Fruit fly (Drosophila melanogaster): ENCODE results near the gene CG13004.
A peak's percentile ranks its signal among the peaks of the same experiment; 100 is the strongest.

CG13004 gene

DNA sequence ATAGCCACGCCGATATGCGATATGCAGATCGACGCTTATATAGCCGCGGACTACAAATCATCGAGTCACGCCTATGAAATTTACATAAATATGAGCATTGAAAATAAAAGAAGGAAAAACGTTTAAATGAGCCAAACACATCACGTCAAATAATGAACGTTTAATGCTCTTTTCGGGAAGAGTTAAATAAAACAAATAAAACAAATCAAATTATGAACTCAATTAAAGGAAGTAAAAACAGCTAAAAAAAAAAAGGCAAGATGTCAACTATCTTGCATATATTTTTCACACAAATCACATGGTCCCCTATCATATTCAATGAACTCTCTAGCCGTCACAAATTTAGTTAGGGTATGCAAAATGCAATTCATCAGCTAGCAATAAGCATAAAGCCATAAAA, 32.3 kb upstream of the CG13004 start (continued):
- TF ChIP-seq Lhr (GFP tag; optimal IDR thresholded peaks at IDR 0.05) = no peak
- no peak for TF ChIP-seq Hr78 (GFP tag; optimal IDR thresholded peaks at IDR 0.05)
- TF ChIP-seq sisA (GFP tag; IDR thresholded peaks at IDR 0.05) = no peak
- no peak for TF ChIP-seq CTCF (GFP tag; optimal IDR thresholded peaks at IDR 0.05)
- no peak for TF ChIP-seq CG6175 (GFP tag; IDR thresholded peaks at IDR 0.05)
- no peak for TF ChIP-seq CG7372 (GFP tag; IDR thresholded peaks at IDR 0.05)
- peak; percentile 17 for TF ChIP-seq CG18262 (tag; optimal IDR thresholded peaks at IDR 0.05)
- no peak for TF ChIP-seq yki (optimal IDR thresholded peaks at IDR 0.05)
- no peak for TF ChIP-seq ind (GFP tag; optimal IDR thresholded peaks at IDR 0.05)
- TF ChIP-seq Abd-B (GFP tag; optimal IDR thresholded peaks at IDR 0.05) = peak; percentile 5
- TF ChIP-seq CG43689 (GFP tag; IDR thresholded peaks at IDR 0.05) = no peak
- no peak for TF ChIP-seq CG14050 (GFP tag; IDR thresholded peaks at IDR 0.05)
- no peak for TF ChIP-seq CG7786 (GFP tag; optimal IDR thresholded peaks at IDR 0.05)
- TF ChIP-seq cwo (GFP tag; optimal IDR thresholded peaks at IDR 0.05) = no peak
- TF ChIP-seq CG12391 (tag; optimal IDR thresholded peaks at IDR 0.05) = peak; percentile 5
- TF ChIP-seq CG10209 (GFP tag; optimal IDR thresholded peaks at IDR 0.05) = no peak
- TF ChIP-seq Bgb (GFP tag; IDR thresholded peaks at IDR 0.05; ENCODE audit: partially characterized antibody) = no peak
- no peak for TF ChIP-seq Side (GFP tag; optimal IDR thresholded peaks at IDR 0.05)
- TF ChIP-seq CG7357 (GFP tag; IDR thresholded peaks at IDR 0.05) = no peak
- peak; percentile 29 for TF ChIP-seq nmo (GFP tag; optimal IDR thresholded peaks at IDR 0.05)
- TF ChIP-seq CG33557 (GFP tag; optimal IDR thresholded peaks at IDR 0.05) = no peak
- no peak for TF ChIP-seq CG2875 (GFP tag; optimal IDR thresholded peaks at IDR 0.05)
- TF ChIP-seq CG7987 (GFP tag; optimal IDR thresholded peaks at IDR 0.05) = no peak
- no peak for TF ChIP-seq kah (GFP tag; optimal IDR thresholded peaks at IDR 0.05)
- no peak for TF ChIP-seq Awh (GFP tag; IDR thresholded peaks at IDR 0.05)
- TF ChIP-seq ap (GFP tag; IDR thresholded peaks at IDR 0.05) = 0 out of 2 replicates have a peak, but pooled peaks have one; percentile 27
- TF ChIP-seq ham (GFP tag; IDR thresholded peaks at IDR 0.05) = no peak
- TF ChIP-seq Ada2b (GFP tag; IDR thresholded peaks at IDR 0.05) = peak; percentile 20; the same call in 1 of the 2 replicates
- no peak for TF ChIP-seq NFAT (GFP tag; IDR thresholded peaks at IDR 0.05)
- no peak for TF ChIP-seq en (GFP tag; optimal IDR thresholded peaks at IDR 0.05)
- TF ChIP-seq Gsc (GFP tag; IDR thresholded peaks at IDR 0.05) = no peak
- TF ChIP-seq NC2β (GFP tag; optimal IDR thresholded peaks at IDR 0.05) = no peak
- TF ChIP-seq CG2712 (tag; optimal IDR thresholded peaks at IDR 0.05) = no peak
- no peak for TF ChIP-seq CG9876 (GFP tag; optimal IDR thresholded peaks at IDR 0.05)
- TF ChIP-seq sc (optimal IDR thresholded peaks at IDR 0.05) = no peak
- TF ChIP-seq sc (GFP tag; optimal IDR thresholded peaks at IDR 0.05) = no peak
- TF ChIP-seq CG8478 (optimal IDR thresholded peaks at IDR 0.05) = no peak
- TF ChIP-seq trh (GFP tag; optimal IDR thresholded peaks at IDR 0.05) = no peak
- no peak for TF ChIP-seq CG17361 (GFP tag; IDR thresholded peaks at IDR 0.05)
- TF ChIP-seq her (GFP tag; optimal IDR thresholded peaks at IDR 0.05) = no peak
- TF ChIP-seq jigr1 (GFP tag; IDR thresholded peaks at IDR 0.05) = no peak
- TF ChIP-seq lov (optimal IDR thresholded peaks at IDR 0.05) = no peak
- no peak for TF ChIP-seq lov (GFP tag; IDR thresholded peaks at IDR 0.05)
- TF ChIP-seq CG2889 (GFP tag; IDR thresholded peaks at IDR 0.05) = no peak
- TF ChIP-seq ssp (GFP tag; IDR thresholded peaks at IDR 0.05) = no peak
- TF ChIP-seq CG7928 (GFP tag; optimal IDR thresholded peaks at IDR 0.05) = no peak
- TF ChIP-seq Hr3 (GFP tag; optimal IDR thresholded peaks at IDR 0.05) = no peak
- TF ChIP-seq bab2 (GFP tag; optimal IDR thresholded peaks at IDR 0.05) = no peak
- no peak for TF ChIP-seq odd (GFP tag; optimal IDR thresholded peaks at IDR 0.05)
- peak; percentile 9 for TF ChIP-seq fd96Cb (tag; optimal IDR thresholded peaks at IDR 0.05)
- no peak for TF ChIP-seq CG7745 (tag; optimal IDR thresholded peaks at IDR 0.05)
- TF ChIP-seq CG17912 (GFP tag; optimal IDR thresholded peaks at IDR 0.05) = no peak
- TF ChIP-seq CG3995 (GFP tag; optimal IDR thresholded peaks at IDR 0.05) = no peak
- no peak for TF ChIP-seq Chrac-16 (GFP tag; optimal IDR thresholded peaks at IDR 0.05)
- TF ChIP-seq Taf1 (GFP tag; IDR thresholded peaks at IDR 0.05) = no peak

Data from whole organism, embryonic.